Worm (Caenorhabditis elegans): Measurements from ENCODE around the gene Y66D12A.10.

ce11 chrIII:11563417-11563949 lies 2.2 kb upstream of the Y66D12A.10 start, which contains the start of gene Y66D12A.11:
- TF ChIP-seq F23B12.7 (tag; optimal IDR thresholded peaks at IDR 0.05; ENCODE audit: insufficient read depth) (no peak), unc-62 (GFP tag; optimal IDR thresholded peaks at IDR 0.05) (no peak), Y95B8A.8 (GFP tag; IDR thresholded peaks at IDR 0.05) (no peak), him-1 (tag; optimal IDR thresholded peaks at IDR 0.05) (no peak), rec-8 (tag; optimal IDR thresholded peaks at IDR 0.05) (no peak), snpc-1.3 (tag; optimal IDR thresholded peaks at IDR 0.05; ENCODE audit: insufficient read depth) (no peak), hlh-26 (GFP tag; conservative IDR thresholded peaks at IDR 0.05) (no peak)

All from whole organism, young adult.